4 worm cellular contexts compared by ENCODE assay signal in the genomic region with DNA sequence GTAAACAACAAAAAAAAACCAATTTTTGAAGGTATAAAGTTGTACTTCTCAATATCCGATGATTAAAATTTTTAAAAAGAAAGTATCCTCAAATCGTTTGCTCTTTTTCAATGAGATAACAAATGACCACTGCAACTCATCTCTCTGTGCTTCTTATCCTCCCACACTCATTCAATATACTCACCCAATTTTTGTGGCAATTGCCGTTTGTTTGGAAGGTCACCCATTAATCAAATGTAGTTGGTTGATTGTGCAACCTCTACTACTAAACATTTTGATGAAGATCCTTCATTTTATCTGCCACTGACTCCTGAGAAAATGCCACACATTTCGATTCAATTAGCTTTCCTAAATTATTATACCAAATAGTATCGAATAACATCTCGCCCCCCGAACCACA.
A peak's percentile ranks its signal among the peaks of the same experiment; 100 is the strongest.
TF ChIP-seq lines count a peak whose summit lies in the region.

No protein-coding gene starts in this region.

TF ChIP-seq in whole organism, L1 larva, 84 proteins besides CTCF, POLR2A, EP300 and RAD21:
- TF ChIP-seq lin-14 (GFP tag; optimal IDR thresholded peaks at IDR 0.05; lab: Kevin White, UChicago) (peak; percentile 69), hpl-2 (GFP tag; optimal IDR thresholded peaks at IDR 0.05; lab: Kevin White, UChicago) (no peak), lin-39 (tag; optimal IDR thresholded peaks at IDR 0.05; lab: Kevin White, UChicago) (peak; percentile 26), lir-3 (tag; optimal IDR thresholded peaks at IDR 0.05; lab: Kevin White, UChicago; ENCODE audit: poor library complexity) (no peak), nhr-71 (tag; optimal IDR thresholded peaks at IDR 0.05; lab: Kevin White, UChicago) (peak; percentile 22), rnt-1 (tag; optimal IDR thresholded peaks at IDR 0.05; lab: Kevin White, UChicago) (peak; percentile 76), lsy-2 (tag; optimal IDR thresholded peaks at IDR 0.05; lab: Kevin White, UChicago) (peak in 1 of 2 experiments; percentile 12), nhr-19 (GFP tag; conservative IDR thresholded peaks at IDR 0.05; lab: Robert Waterston, UW) (no peak), pag-3 (tag; optimal IDR thresholded peaks at IDR 0.05; lab: Kevin White, UChicago; ENCODE audit: borderline replicate concordance, insufficient read depth) (peak; percentile 96)

TF ChIP-seq in whole organism, L2 larva, 48 proteins besides CTCF, POLR2A, EP300 and RAD21:
- TF ChIP-seq aly-2 (tag; optimal IDR thresholded peaks at IDR 0.05; lab: Kevin White, UChicago) (no peak), peb-1 (tag; optimal IDR thresholded peaks at IDR 0.05; lab: Kevin White, UChicago) (no peak), nhr-129 (tag; optimal IDR thresholded peaks at IDR 0.05; lab: Kevin White, UChicago) (peak; percentile 14), F13H6.1 (tag; optimal IDR thresholded peaks at IDR 0.05; lab: Kevin White, UChicago) (peak; percentile 2), egl-27 (tag; optimal IDR thresholded peaks at IDR 0.05; lab: Kevin White, UChicago) (no peak), lin-13 (GFP tag; optimal IDR thresholded peaks at IDR 0.05; lab: Kevin White, UChicago) (no peak), mab-5 (tag; optimal IDR thresholded peaks at IDR 0.05; lab: Kevin White, UChicago) (no peak), sma-9 (GFP tag; optimal IDR thresholded peaks at IDR 0.05; lab: Kevin White, UChicago) (peak; percentile 14), sma-9 (tag; optimal IDR thresholded peaks at IDR 0.05; lab: Kevin White, UChicago) (no peak), nhr-11 (tag; optimal IDR thresholded peaks at IDR 0.05; lab: Kevin White, UChicago) (no peak), snpc-4 (tag; optimal IDR thresholded peaks at IDR 0.05; lab: Kevin White, UChicago) (no peak), nhr-21 (tag; optimal IDR thresholded peaks at IDR 0.05; lab: Kevin White, UChicago) (no peak), lsy-2 (tag; optimal IDR thresholded peaks at IDR 0.05; lab: Kevin White, UChicago) (no peak), sem-4 (tag; optimal IDR thresholded peaks at IDR 0.05; lab: Kevin White, UChicago) (no peak)

TF ChIP-seq in whole organism, L3 larva, 47 proteins besides CTCF, POLR2A, EP300 and RAD21:
- TF ChIP-seq R02D3.7 (tag; optimal IDR thresholded peaks at IDR 0.05; lab: Kevin White, UChicago) (no peak), egl-5 (tag; optimal IDR thresholded peaks at IDR 0.05; lab: Kevin White, UChicago) (peak; percentile 14), mml-1 (tag; optimal IDR thresholded peaks at IDR 0.05; lab: Kevin White, UChicago) (no peak), nhr-25 (tag; optimal IDR thresholded peaks at IDR 0.05; lab: Kevin White, UChicago) (no peak), fos-1 (tag; optimal IDR thresholded peaks at IDR 0.05; lab: Kevin White, UChicago) (no peak)
TF ChIP-seq in whole organism, L3 larva: peak in this region for 1.

TF ChIP-seq in whole organism, late embryonic, 69 proteins besides CTCF, POLR2A, EP300 and RAD21:
- no peak for TF ChIP-seq ceh-6 (GFP tag; optimal IDR thresholded peaks at IDR 0.05; lab: Kevin White, UChicago)
- peak; percentile 45 for TF ChIP-seq ceh-19 (GFP tag; optimal IDR thresholded peaks at IDR 0.05; lab: Kevin White, UChicago)
- TF ChIP-seq ceh-48 (tag; optimal IDR thresholded peaks at IDR 0.05; lab: Kevin White, UChicago) = no peak
TF ChIP-seq in whole organism, late embryonic: peak in this region for 1.
